Worm (Caenorhabditis elegans) whole organism, L2 larva: ENCODE results near the gene F09E10.7.

Experiments
- C34F6.9 ChIP-seq: fragments of 150-350 bp; optimal IDR thresholded peaks from 2 replicates; lab custom pipeline; 2014; ENCODE audit warnings: missing biosample characterization, missing genetic modification characterization
- F13H6.1 ChIP-seq: sonication (generic microtip); optimal IDR thresholded peaks from 2 replicates; lab custom pipeline; 2016; ENCODE audit warnings: missing genetic modification characterization, missing compliant biosample characterization
- aly-2 ChIP-seq: fragments of 150-350 bp; optimal IDR thresholded peaks from 2 replicates; lab custom pipeline; 2014; ENCODE audit warnings: missing biosample characterization, missing genetic modification characterization
- ama-1 ChIP-seq: fragments of 150-350 bp; optimal IDR thresholded peaks from 2 replicates; lab custom pipeline; 2018; ENCODE audit warnings: inconsistent platforms
- blmp-1 ChIP-seq: sonication (generic microtip); optimal IDR thresholded peaks from 2 replicates; lab custom pipeline; 2017; ENCODE audit warnings: missing genetic modification characterization, mild to moderate bottlenecking, missing compliant biosample characterization, antibody characterized with exemption, moderate library complexity; ENCODE audit not compliant: insufficient read depth
- ceh-82 ChIP-seq: fragments of 150-350 bp; optimal IDR thresholded peaks from 2 replicates; lab custom pipeline; 2014; ENCODE audit warnings: missing biosample characterization, missing genetic modification characterization
- crh-2 ChIP-seq: sonication (generic microtip); optimal IDR thresholded peaks from 2 replicates; lab custom pipeline; 2017; ENCODE audit warnings: missing biosample characterization, missing genetic modification characterization
- egl-27 ChIP-seq: sonication (generic microtip); optimal IDR thresholded peaks from 3 replicates; lab custom pipeline; 2017; ENCODE audit warnings: missing biosample characterization, missing genetic modification reagents, missing genetic modification characterization
- elt-1 ChIP-seq: fragments of 150-350 bp; optimal IDR thresholded peaks from 2 replicates; lab custom pipeline; 2014; ENCODE audit warnings: missing biosample characterization, missing genetic modification characterization
- fos-1 ChIP-seq: fragments of 150-350 bp; optimal IDR thresholded peaks from 2 replicates; lab custom pipeline; 2014; ENCODE audit warnings: missing biosample characterization, missing genetic modification characterization
- gmeb-1 ChIP-seq: fragments of 150-350 bp; optimal IDR thresholded peaks from 2 replicates; lab custom pipeline; 2014; ENCODE audit warnings: missing biosample characterization, missing genetic modification characterization
- lin-11 ChIP-seq: fragments of 150-350 bp; sonication (generic microtip); optimal IDR thresholded peaks from 2 replicates; lab custom pipeline; 2014; ENCODE audit warnings: missing biosample characterization, missing genetic modification characterization, inconsistent platforms, mixed read lengths
- lin-13 ChIP-seq: fragments of 150-350 bp; optimal IDR thresholded peaks from 2 replicates; lab custom pipeline; 2014; ENCODE audit warnings: missing biosample characterization, missing genetic modification reagents, missing genetic modification characterization
- lin-39 ChIP-seq: fragments of 150-350 bp; optimal IDR thresholded peaks from 2 replicates; lab custom pipeline; 2014; ENCODE audit warnings: missing biosample characterization, missing genetic modification reagents, missing genetic modification characterization
- lsy-2 ChIP-seq, 2 experiments: fragments of 150-350 bp in 1 of 2; sonication (generic microtip) in 1 of 2; optimal IDR thresholded peaks; 2 replicates each; lab custom pipeline; 2014 to 2017; ENCODE audit warnings: missing biosample characterization in 2 of 2, missing genetic modification characterization in 2 of 2
- mdl-1 ChIP-seq, 2 experiments: fragments of 150-350 bp in 1 of 2; sonication (generic microtip) in 1 of 2; optimal IDR thresholded peaks; 2 replicates each; lab custom pipeline; 2017; ENCODE audit warnings: missing biosample characterization in 2 of 2, missing genetic modification characterization in 2 of 2
- nhr-11 ChIP-seq: fragments of 150-350 bp; optimal IDR thresholded peaks from 2 replicates; lab custom pipeline; 2014; ENCODE audit warnings: missing biosample characterization, missing genetic modification characterization
- nhr-129 ChIP-seq: fragments of 150-350 bp; optimal IDR thresholded peaks from 2 replicates; lab custom pipeline; 2014; ENCODE audit warnings: missing biosample characterization, missing genetic modification characterization
- nhr-23 ChIP-seq: fragments of 150-350 bp; optimal IDR thresholded peaks from 2 replicates; lab custom pipeline; 2014; ENCODE audit warnings: missing biosample characterization, missing genetic modification reagents, missing genetic modification characterization
- nhr-237 ChIP-seq: fragments of 150-350 bp; optimal IDR thresholded peaks from 2 replicates; lab custom pipeline; 2014; ENCODE audit warnings: missing biosample characterization, missing genetic modification characterization
- nhr-25 ChIP-seq: fragments of 150-350 bp; sonication (generic microtip); optimal IDR thresholded peaks from 3 replicates; lab custom pipeline; 2014; ENCODE audit warnings: missing biosample characterization, missing genetic modification characterization
- nhr-6 ChIP-seq: fragments of 150-350 bp; optimal IDR thresholded peaks from 2 replicates; lab custom pipeline; 2014; ENCODE audit warnings: missing biosample characterization, missing genetic modification characterization
- nhr-77 ChIP-seq: fragments of 150-350 bp; optimal IDR thresholded peaks from 2 replicates; lab custom pipeline; 2014; ENCODE audit warnings: missing biosample characterization, missing genetic modification characterization
- sma-3 ChIP-seq: sonication (generic microtip); optimal IDR thresholded peaks from 2 replicates; lab custom pipeline; 2016; ENCODE audit warnings: missing genetic modification reagents, missing genetic modification characterization, missing compliant biosample characterization
- sma-9 ChIP-seq, 2 experiments: fragments of 150-350 bp in 1 of 2; sonication (generic microtip) in 1 of 2; optimal IDR thresholded peaks; 2 replicates each; lab custom pipeline; 2014 to 2016; ENCODE audit warnings: missing genetic modification characterization in 2 of 2, mild to moderate bottlenecking in 1 of 2, missing biosample characterization in 1 of 2, missing compliant biosample characterization in 1 of 2, missing genetic modification reagents in 1 of 2, moderate library complexity in 1 of 2
- unc-39 ChIP-seq: fragments of 150-350 bp; optimal IDR thresholded peaks from 2 replicates; lab custom pipeline; 2014; ENCODE audit warnings: missing biosample characterization, missing genetic modification characterization
- unc-55 ChIP-seq: fragments of 150-350 bp; sonication (generic microtip); optimal IDR thresholded peaks from 3 replicates; lab custom pipeline; 2014; ENCODE audit warnings: missing biosample characterization, missing genetic modification reagents, missing genetic modification characterization
- unc-62 ChIP-seq: fragments of 150-350 bp; optimal IDR thresholded peaks from 2 replicates; lab custom pipeline; 2014; ENCODE audit warnings: missing biosample characterization, missing genetic modification reagents, missing genetic modification characterization
- ztf-1 ChIP-seq: fragments of 200-800 bp; sonication (Bioruptor generic); conservative IDR thresholded peaks from 2 replicates; pipeline ENCODE4 v1.3.6; 2022; ENCODE audit warnings: missing genetic modification characterization, missing compliant biosample characterization
- ztf-4 ChIP-seq: fragments of 150-350 bp; optimal IDR thresholded peaks from 2 replicates; lab custom pipeline; 2014; ENCODE audit warnings: missing biosample characterization, missing genetic modification characterization

The F09E10.7 gene

ce11 chrX:1453770-1454169, 47.9 kb downstream of the F09E10.7 start, which contains the start of gene cebp-1:
Gene cebp-1 (minus strand): TSS chrX:1453868.
- TF ChIP-seq unc-55 (GFP tag; lab: Kevin White, UChicago) (peak; percentile 36), unc-39 (tag; lab: Kevin White, UChicago) (no peak), elt-1 (tag; lab: Kevin White, UChicago) (no peak), blmp-1 (tag; lab: Kevin White, UChicago) (peak; percentile 63), sma-3 (GFP tag; lab: Kevin White, UChicago) (peak; percentile 23), sma-9 (GFP tag; optimal IDR thresholded peaks at IDR 0.05; lab: Kevin White, UChicago) (peak; percentile 85), sma-9 (tag; optimal IDR thresholded peaks at IDR 0.05; lab: Kevin White, UChicago) (no peak), fos-1 (tag; lab: Kevin White, UChicago) (peak; percentile 89), F13H6.1 (tag; lab: Kevin White, UChicago) (peak; percentile 18), aly-2 (no peak), lsy-2 (tag; optimal IDR thresholded peaks at IDR 0.05; lab: Kevin White, UChicago) (peak in 1 of 2 experiments; percentile 7), egl-27 (tag; lab: Kevin White, UChicago) (peak; percentile 33), ama-1 (lab: Kevin White, UChicago) (peak; percentile 30), ztf-4 (tag; lab: Kevin White, UChicago) (no peak)

- TF ChIP-seq ceh-82 (tag; lab: Kevin White, UChicago) = no peak
- TF ChIP-seq ama-1 (lab: Kevin White, UChicago) = peak; percentile 83
- no peak for TF ChIP-seq unc-62 (GFP tag; lab: Kevin White, UChicago)
- no peak for TF ChIP-seq gmeb-1 (tag; lab: Kevin White, UChicago)
- TF ChIP-seq nhr-6 = no peak
- TF ChIP-seq F13H6.1 (tag; lab: Kevin White, UChicago) = peak; percentile 20
- TF ChIP-seq ztf-4 (tag; lab: Kevin White, UChicago) = peak; percentile 32
Observed at ce11 chrX:1451816-1452602, 49.6 kb downstream of the F09E10.7 start.

DNA sequence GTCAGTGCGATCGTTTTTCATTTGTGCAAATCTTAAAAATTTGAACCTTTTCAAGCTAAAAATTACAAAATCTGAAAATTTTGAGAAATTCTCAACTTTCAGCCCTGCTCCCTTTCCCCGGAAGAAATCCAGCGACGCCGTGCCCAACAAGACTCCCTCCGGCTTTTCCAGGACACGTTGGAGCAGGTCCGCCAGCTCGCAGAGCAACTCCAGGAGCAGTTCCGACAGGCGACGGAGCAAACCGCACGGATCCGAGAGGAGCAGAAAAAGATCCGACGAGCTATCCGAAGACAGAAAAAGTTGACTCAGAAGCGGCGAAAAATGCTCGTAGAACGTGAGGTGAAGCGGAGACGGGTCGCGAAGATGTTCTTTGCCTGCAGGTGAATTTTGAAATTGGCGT, 50.4 kb downstream of the F09E10.7 start:
- TF ChIP-seq nhr-77 (tag; lab: Kevin White, UChicago) (no peak), blmp-1 (tag; lab: Kevin White, UChicago) (no peak), ztf-1 (GFP tag; lab: Robert Waterston, UW) (no peak), lin-39 (no peak), nhr-11 (tag; lab: Kevin White, UChicago) (no peak), ama-1 (lab: Kevin White, UChicago) (no peak)

ce11 chrX:1450352-1450818, 51.3 kb downstream of the F09E10.7 start, which contains the start of gene W05H7.1:
Gene W05H7.1 (plus strand): TSS chrX:1450768.
- TF ChIP-seq mdl-1 (tag; optimal IDR thresholded peaks at IDR 0.05; lab: Kevin White, UChicago) (peak in 1 of 2 experiments; percentile 22), nhr-6 (no peak), unc-39 (tag; lab: Kevin White, UChicago) (no peak), C34F6.9 (tag; lab: Kevin White, UChicago) (peak; percentile 60), nhr-237 (no peak), unc-55 (GFP tag; lab: Kevin White, UChicago) (peak; percentile 72), nhr-25 (tag; lab: Kevin White, UChicago) (peak; percentile 38), fos-1 (tag; lab: Kevin White, UChicago) (peak; percentile 18), nhr-129 (tag; lab: Kevin White, UChicago) (peak; percentile 70), F13H6.1 (tag; lab: Kevin White, UChicago) (peak; percentile 37), lin-11 (peak; percentile 41), lsy-2 (tag; optimal IDR thresholded peaks at IDR 0.05; lab: Kevin White, UChicago) (peak in 1 of 2 experiments; percentile 51), sma-9 (GFP tag; optimal IDR thresholded peaks at IDR 0.05; lab: Kevin White, UChicago) (peak; percentile 28), sma-9 (tag; optimal IDR thresholded peaks at IDR 0.05; lab: Kevin White, UChicago) (no peak), sma-3 (GFP tag; lab: Kevin White, UChicago) (peak; percentile 3), nhr-23 (tag; lab: Kevin White, UChicago) (no peak), crh-2 (tag; lab: Kevin White, UChicago) (peak; percentile 51), lin-13 (peak; percentile 14)
- TF ChIP-seq, all 48 proteins: peak for 13
